Worm (Caenorhabditis elegans): Measurements from ENCODE around the gene F54D10.9.

The F54D10.9 gene

DNA sequence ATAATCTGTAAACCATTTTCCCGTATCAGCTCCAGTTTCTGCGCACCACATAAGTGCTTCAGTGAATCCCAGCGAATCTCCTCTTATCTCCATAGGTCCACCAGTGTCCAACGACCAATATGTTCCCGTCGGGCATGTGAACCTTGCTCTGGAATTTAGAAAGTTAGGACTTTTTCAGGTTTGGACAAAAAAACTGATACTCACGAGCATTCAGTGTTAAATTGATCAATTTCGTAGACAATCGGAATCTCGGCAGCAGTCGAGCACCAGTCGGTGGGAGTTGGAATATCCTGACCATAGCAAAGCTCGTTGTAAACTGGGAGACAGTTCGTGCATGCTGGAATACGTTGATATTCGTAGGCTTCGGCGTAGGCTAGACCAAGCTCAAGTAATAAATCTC, 2.7 kb downstream of the F54D10.9 start:
- TF ChIP-seq egl-13 (tag; optimal IDR thresholded peaks at IDR 0.05) = no peak
- TF ChIP-seq ztf-4 (tag; optimal IDR thresholded peaks at IDR 0.05) = no peak
- TF ChIP-seq mab-9 (GFP tag; IDR thresholded peaks at IDR 0.05) = no peak
- no peak for TF ChIP-seq nhr-84 (tag; optimal IDR thresholded peaks at IDR 0.05)

DNA sequence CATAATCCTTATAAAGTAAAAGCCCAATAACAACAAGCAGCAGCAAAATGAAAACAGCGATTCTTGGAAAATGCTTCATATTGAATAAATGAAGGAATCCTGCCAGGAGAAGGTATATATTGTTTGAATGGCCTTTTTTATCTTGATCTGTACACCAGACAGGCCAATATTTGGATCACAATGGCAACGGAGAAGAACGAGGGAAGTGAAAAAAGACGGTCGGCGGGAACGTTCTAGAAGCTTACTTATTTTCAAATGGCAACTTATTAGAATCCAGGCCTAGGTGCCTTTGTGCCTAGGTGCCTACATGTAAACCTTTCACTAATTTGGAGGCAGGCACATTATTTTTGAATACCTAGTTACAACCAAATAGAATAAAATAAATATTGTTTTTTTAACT, 4.5 kb downstream of the F54D10.9 start, which contains the start of gene F54D10.8:
Gene F54D10.8, minus strand, starts transcription at position 101 of the 400 bp plus-strand sequence.
- no peak for TF ChIP-seq ceh-8 (GFP tag; optimal IDR thresholded peaks at IDR 0.05)
- no peak for TF ChIP-seq vab-15 (tag; optimal IDR thresholded peaks at IDR 0.05)
- no peak for TF ChIP-seq zip-4 (GFP tag; optimal IDR thresholded peaks at IDR 0.05)
- no peak for TF ChIP-seq pax-3 (tag; optimal IDR thresholded peaks at IDR 0.05)
- TF ChIP-seq pqm-1 (tag; optimal IDR thresholded peaks at IDR 0.05) = no peak
- TF ChIP-seq hlh-17 (GFP tag; optimal IDR thresholded peaks at IDR 0.05; ENCODE audit: borderline replicate concordance) = no peak
- TF ChIP-seq nhr-90 (tag; optimal IDR thresholded peaks at IDR 0.05; ENCODE audit: poor library complexity) = no peak
- no peak for TF ChIP-seq unc-98 (GFP tag; IDR thresholded peaks at IDR 0.05)
- no peak for TF ChIP-seq nhr-19 (GFP tag; conservative IDR thresholded peaks at IDR 0.05)
- no peak for TF ChIP-seq Y116A8C.19 (tag; optimal IDR thresholded peaks at IDR 0.05; ENCODE audit: borderline replicate concordance)
- no peak for TF ChIP-seq nhr-71 (tag; optimal IDR thresholded peaks at IDR 0.05)
- TF ChIP-seq ceh-88 (GFP tag; IDR thresholded peaks at IDR 0.05) = no peak
- no peak for TF ChIP-seq nhr-84 (tag; optimal IDR thresholded peaks at IDR 0.05)
- TF ChIP-seq sox-4 (tag; optimal IDR thresholded peaks at IDR 0.05) = no peak
- TF ChIP-seq unc-30 (tag; optimal IDR thresholded peaks at IDR 0.05) = no peak
- no peak for TF ChIP-seq elt-2 (tag; optimal IDR thresholded peaks at IDR 0.05)
- no peak for TF ChIP-seq tbx-2 (tag; optimal IDR thresholded peaks at IDR 0.05)
- no peak for TF ChIP-seq nhr-11 (tag; optimal IDR thresholded peaks at IDR 0.05)
- no peak for TF ChIP-seq ceh-63 (GFP tag; optimal IDR thresholded peaks at IDR 0.05)
- TF ChIP-seq aly-2 (tag; optimal IDR thresholded peaks at IDR 0.05) = no peak

DNA sequence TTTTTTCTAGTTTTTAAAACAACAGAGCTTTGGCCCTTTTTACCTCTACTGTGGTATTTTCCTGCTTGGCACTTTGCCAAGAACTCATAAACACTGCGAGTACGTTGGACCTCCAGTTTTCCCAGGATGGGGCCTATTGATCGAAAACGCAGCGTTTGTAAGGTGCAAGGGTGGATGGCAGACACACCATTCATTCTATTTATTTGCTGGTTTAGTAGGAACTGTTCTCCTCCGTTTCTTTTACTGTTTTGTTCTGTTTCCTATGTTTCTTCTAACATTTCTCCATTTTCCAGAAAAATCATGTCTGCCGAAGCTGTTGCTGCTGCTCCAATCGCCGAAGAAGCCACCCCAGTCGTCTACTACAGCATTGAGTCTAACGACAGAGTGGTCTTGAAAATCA, 8.4 kb downstream of the F54D10.9 start, which contains the start of gene skr-15:
Gene skr-15, plus strand, starts transcription at position 301 of the 400 bp plus-strand sequence.
- TF ChIP-seq mab-9 (GFP tag; IDR thresholded peaks at IDR 0.05) = no peak
- TF ChIP-seq zag-1 (tag; optimal IDR thresholded peaks at IDR 0.05) = no peak
- TF ChIP-seq lin-13 (GFP tag; optimal IDR thresholded peaks at IDR 0.05) = no peak
- TF ChIP-seq ceh-82 (tag; optimal IDR thresholded peaks at IDR 0.05) = no peak
- TF ChIP-seq ceh-63 (GFP tag; optimal IDR thresholded peaks at IDR 0.05) = no peak
- no peak for TF ChIP-seq nhr-84 (tag; optimal IDR thresholded peaks at IDR 0.05)
- TF ChIP-seq nhr-77 (tag; optimal IDR thresholded peaks at IDR 0.05) = no peak
- no peak for TF ChIP-seq Y116A8C.19 (tag; optimal IDR thresholded peaks at IDR 0.05; ENCODE audit: borderline replicate concordance)
- TF ChIP-seq efl-1 (optimal IDR thresholded peaks at IDR 0.05) = no peak
- no peak for TF ChIP-seq efl-1 (GFP tag; optimal IDR thresholded peaks at IDR 0.05 in 1 of 2)

DNA sequence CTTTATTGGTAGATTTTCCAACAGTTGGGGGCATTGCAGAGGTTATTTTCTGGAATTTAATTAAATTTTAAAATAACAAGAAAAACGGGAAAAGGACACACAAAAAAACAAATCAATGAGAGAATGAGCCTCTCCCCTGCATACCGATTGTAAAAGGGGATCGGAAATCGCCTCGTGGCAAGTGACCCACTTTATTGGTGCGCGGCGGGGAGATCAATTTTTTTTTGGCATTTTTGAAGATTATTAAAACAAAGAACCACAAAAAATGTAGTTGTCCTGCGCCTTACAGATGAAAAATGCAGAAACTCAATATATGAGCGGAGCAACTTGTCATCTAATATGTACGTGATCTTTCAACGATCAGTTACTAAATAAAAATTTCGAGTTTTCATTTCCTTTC, 11.0 kb downstream of the F54D10.9 start, which contains the start of gene F54D10.7:
Gene F54D10.7, minus strand, starts transcription at position 49 of the 400 bp plus-strand sequence.
- no peak for TF ChIP-seq lin-13 (GFP tag; optimal IDR thresholded peaks at IDR 0.05)
- TF ChIP-seq nhr-237 (tag; optimal IDR thresholded peaks at IDR 0.05) = no peak
- TF ChIP-seq ceh-63 (GFP tag; optimal IDR thresholded peaks at IDR 0.05) = no peak
- no peak for TF ChIP-seq tlp-1 (tag; optimal IDR thresholded peaks at IDR 0.05)
- no peak for TF ChIP-seq nhr-12 (tag; optimal IDR thresholded peaks at IDR 0.05)
- no peak for TF ChIP-seq efl-1 (optimal IDR thresholded peaks at IDR 0.05)
- peak in 1 of 2 experiments; percentile 58 for TF ChIP-seq efl-1 (GFP tag; optimal IDR thresholded peaks at IDR 0.05 in 1 of 2)
- TF ChIP-seq alr-1 (tag; optimal IDR thresholded peaks at IDR 0.05; ENCODE audit: borderline replicate concordance) = no peak
- no peak for TF ChIP-seq zag-1 (tag; optimal IDR thresholded peaks at IDR 0.05)

DNA sequence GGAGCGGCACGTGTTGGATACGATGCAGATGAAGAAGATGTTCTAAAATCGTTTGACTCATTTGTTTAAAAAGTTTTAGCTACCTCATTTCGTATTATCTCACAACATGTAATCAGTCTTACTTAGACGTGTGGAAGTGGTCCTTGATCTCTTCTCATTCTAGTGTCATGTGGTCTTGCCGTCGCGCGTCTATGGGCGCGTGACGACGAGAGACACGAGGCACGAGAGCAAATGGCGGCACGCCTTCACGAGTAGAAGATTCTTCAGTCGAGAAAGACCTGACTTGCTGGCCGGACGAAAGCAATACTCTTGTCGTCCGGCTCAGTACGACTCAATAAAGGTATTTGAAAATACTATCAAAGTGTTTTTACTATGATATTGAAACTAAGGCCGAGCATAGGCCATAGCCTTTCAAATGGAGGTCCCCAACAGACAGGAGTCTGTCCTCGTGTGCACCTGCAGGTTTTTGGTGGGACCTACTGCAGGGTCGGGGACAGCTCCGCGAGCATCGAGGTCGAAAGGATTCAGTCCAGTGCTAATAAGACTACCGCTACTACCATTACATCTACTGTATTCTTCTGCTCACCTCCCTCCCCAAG, 15.9 kb downstream of the F54D10.9 start, which contains the start of gene fbxa-24:
Gene fbxa-24, plus strand, starts transcription at position 276 of the 599 bp plus-strand sequence.
- TF ChIP-seq rnt-1 (tag; optimal IDR thresholded peaks at IDR 0.05) (peak; percentile 7), snu-23 (GFP tag; optimal IDR thresholded peaks at IDR 0.05) (peak; percentile 30), lin-14 (GFP tag; optimal IDR thresholded peaks at IDR 0.05) (peak; percentile 77), dsc-1 (tag; optimal IDR thresholded peaks at IDR 0.05) (peak; percentile 9), swsn-7 (tag; optimal IDR thresholded peaks at IDR 0.05) (peak; percentile 33), unc-86 (tag; optimal IDR thresholded peaks at IDR 0.05) (peak; percentile 23), nhr-19 (GFP tag; conservative IDR thresholded peaks at IDR 0.05) (peak; percentile 58), nhr-20 (tag; optimal IDR thresholded peaks at IDR 0.05) (peak; percentile 34), F16B12.6 (tag; optimal IDR thresholded peaks at IDR 0.05) (peak; percentile 6), efl-1 (optimal IDR thresholded peaks at IDR 0.05) (peak; percentile 41 to 55), efl-1 (GFP tag; optimal IDR thresholded peaks at IDR 0.05 in 1 of 2) (peak; percentile 22 to 50), lin-35 (GFP tag; optimal IDR thresholded peaks at IDR 0.05) (peak in 1 of 2 experiments; percentile 6), dpl-1 (GFP tag; optimal IDR thresholded peaks at IDR 0.05) (peak in 1 of 3 experiments; percentile 34), xbp-1 (tag; optimal IDR thresholded peaks at IDR 0.05) (peak; percentile 4)

Data from whole organism, L1 larva.